Worm (Caenorhabditis elegans): Measurements from ENCODE around the gene cbp-1.

DNA sequence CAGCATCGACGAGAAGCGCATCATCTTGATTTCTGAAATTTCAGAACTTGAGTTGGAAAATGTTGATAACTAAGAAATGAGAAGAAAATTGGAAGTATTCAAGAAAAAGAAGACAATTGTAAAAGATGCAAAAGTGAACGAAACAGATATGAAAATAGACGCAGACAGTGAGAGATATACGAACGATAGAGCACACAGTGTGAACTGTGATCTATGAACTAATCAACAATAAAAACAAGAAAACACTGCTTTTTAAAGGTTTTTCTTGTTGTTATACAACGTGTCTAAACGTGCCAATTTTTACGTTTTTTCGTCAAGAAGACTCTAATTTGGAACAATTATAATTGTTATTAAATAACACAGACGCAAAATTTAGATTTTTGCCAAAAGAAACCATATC lies 13.5 kb upstream of the cbp-1 start, which contains the start of gene ech-6:
- no peak for TF ChIP-seq zag-1 (tag; optimal IDR thresholded peaks at IDR 0.05)
- TF ChIP-seq ztf-11 (tag; optimal IDR thresholded peaks at IDR 0.05) = no peak
- no peak for TF ChIP-seq aly-2 (tag; optimal IDR thresholded peaks at IDR 0.05)
- TF ChIP-seq nhr-237 (tag; optimal IDR thresholded peaks at IDR 0.05) = no peak
- no peak for TF ChIP-seq nhr-25 (tag; optimal IDR thresholded peaks at IDR 0.05)

Measured in whole organism, L3 larva.